Fruit fly (Drosophila melanogaster) whole organism, wandering third instar larva: ENCODE data around the gene phol.

Experiments
- Hr78 ChIP-seq: fragments of >200 bp; optimal IDR thresholded peaks from 2 replicates; lab custom pipeline; 2017; ENCODE audit warnings: missing biosample characterization, missing genetic modification characterization
- pan ChIP-seq: fragments of >200 bp; optimal IDR thresholded peaks from 2 replicates; lab custom pipeline; 2017
- woc ChIP-seq: sonication (Bioruptor generic); optimal IDR thresholded peaks from 2 replicates; lab custom pipeline; 2016; ENCODE audit warnings: missing biosample characterization, mild to moderate bottlenecking, missing genetic modification characterization

DNA sequence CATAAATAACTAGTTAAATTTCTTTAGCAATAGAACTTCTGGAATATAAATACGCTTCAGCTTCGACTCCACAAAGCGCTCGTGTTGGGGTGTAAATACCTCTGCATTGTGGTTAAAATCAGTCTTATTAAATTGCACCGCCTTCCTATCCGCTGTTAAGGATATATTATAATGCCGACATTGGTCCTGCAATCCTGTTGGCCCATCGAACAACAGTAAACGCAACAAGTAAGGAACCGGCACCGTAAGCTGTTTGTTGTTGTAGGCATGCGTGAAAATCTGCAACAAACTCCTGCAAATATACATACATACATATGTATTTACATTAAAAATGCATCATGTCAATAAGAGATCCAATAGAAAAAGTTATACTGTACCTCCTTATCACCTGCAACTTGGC, 308 bp upstream of the phol start:
- TF ChIP-seq pan (lab: Kevin White, UChicago), result no peak
- no peak for TF ChIP-seq woc (GFP tag; lab: Kevin White, UChicago)
- no peak for TF ChIP-seq Hr78 (GFP tag; lab: Kevin White, UChicago)
